Worm (Caenorhabditis elegans): ENCODE data around the gene vps-15.

DNA sequence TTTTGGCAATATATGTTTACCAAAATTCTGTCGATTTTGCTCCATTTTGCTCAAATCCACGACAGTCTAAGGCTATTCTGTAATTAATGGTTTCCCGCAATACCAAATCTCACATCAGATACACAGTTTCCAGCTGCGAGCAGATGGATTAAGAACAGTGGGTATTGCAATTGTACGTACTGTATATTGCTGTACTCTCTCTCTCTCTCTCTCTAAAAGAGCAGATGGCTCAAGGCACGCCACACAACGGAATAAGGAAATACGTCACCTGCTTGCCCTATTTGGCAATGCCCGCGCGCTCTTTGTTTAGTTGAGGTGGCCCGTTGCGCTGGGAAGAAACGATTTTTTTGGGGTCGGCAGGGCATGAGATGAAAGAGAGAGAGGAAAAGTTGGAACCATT, 25.1 kb downstream of the vps-15 start:
- TF ChIP-seq nhr-11 (tag; optimal IDR thresholded peaks at IDR 0.05), result no peak
- no peak for TF ChIP-seq ceh-19 (GFP tag; optimal IDR thresholded peaks at IDR 0.05)
- no peak for TF ChIP-seq pros-1 (tag; optimal IDR thresholded peaks at IDR 0.05)
- TF ChIP-seq fax-1 (tag; optimal IDR thresholded peaks at IDR 0.05), result no peak
- no peak for TF ChIP-seq ceh-14 (tag; optimal IDR thresholded peaks at IDR 0.05)

Measured in whole organism, late embryonic.